Worm (Caenorhabditis elegans) whole organism, young adult: ENCODE data around the gene epg-7.

ENCODE experiments used
- F22D6.2 ChIP-seq: sonication (generic microtip); optimal IDR thresholded peaks from 2 replicates; lab custom pipeline; 2016; ENCODE audit warnings: mild to moderate bottlenecking, missing genetic modification characterization, missing compliant biosample characterization
- F49E8.2 ChIP-seq: sonication (generic microtip); optimal IDR thresholded peaks from 3 replicates; lab custom pipeline; 2017; ENCODE audit warnings: missing genetic modification characterization, mild to moderate bottlenecking, missing compliant biosample characterization, antibody characterized with exemption, moderate library complexity; ENCODE audit not compliant: insufficient read depth
- F52B5.7 ChIP-seq: sonication (generic microtip); optimal IDR thresholded peaks from 2 replicates; lab custom pipeline; 2016; ENCODE audit warnings: mild to moderate bottlenecking, missing genetic modification characterization, missing compliant biosample characterization
- F55B11.4 ChIP-seq: sonication (generic microtip); optimal IDR thresholded peaks from 2 replicates; lab custom pipeline; 2016; ENCODE audit warnings: missing compliant biosample characterization, missing genetic modification characterization, borderline replicate concordance; ENCODE audit not compliant: insufficient read depth
- K11D2.4 ChIP-seq: fragments of 200-800 bp; sonication (Bioruptor generic); IDR thresholded peaks from 2 replicates; pipeline ENCODE4 v1.3.6; 2022; ENCODE audit warnings: missing genetic modification reagents, missing genetic modification characterization, missing compliant biosample characterization
- K12H6.12 ChIP-seq: fragments of 200-800 bp; sonication (Bioruptor generic); optimal IDR thresholded peaks from 2 replicates; lab custom pipeline; 2018; ENCODE audit warnings: mild to moderate bottlenecking, missing genetic modification characterization, missing compliant biosample characterization
- Y67H2A.10 ChIP-seq: fragments of 200-800 bp; sonication (Bioruptor generic); conservative IDR thresholded peaks from 2 replicates; pipeline ENCODE4 v1.3.6; 2022; ENCODE audit warnings: missing genetic modification reagents, missing genetic modification characterization, missing compliant biosample characterization
- Y79H2A.3 ChIP-seq: fragments of 200-800 bp; sonication (Bioruptor generic); conservative IDR thresholded peaks from 2 replicates; pipeline ENCODE4 v1.3.6; 2022; ENCODE audit warnings: missing genetic modification reagents, missing genetic modification characterization, missing compliant biosample characterization
- ZK185.1 ChIP-seq: sonication (generic microtip); optimal IDR thresholded peaks from 2 replicates; lab custom pipeline; 2016; ENCODE audit warnings: mild to moderate bottlenecking, missing genetic modification characterization, missing compliant biosample characterization; ENCODE audit not compliant: poor library complexity, severe bottlenecking
- ama-1 ChIP-seq, 3 experiments: fragments of 150-350 bp in 1 of 3; sonication (generic microtip) in 2 of 3; optimal IDR thresholded peaks; 2 replicates each; lab custom pipeline; 2014 to 2018; ENCODE audit warnings: missing biosample characterization in 2 of 3, missing genetic modification characterization in 2 of 3, missing genetic modification reagents in 2 of 3
- atf-7 ChIP-seq: sonication (generic microtip); optimal IDR thresholded peaks from 2 replicates; lab custom pipeline; 2017; ENCODE audit warnings: mild to moderate bottlenecking, missing genetic modification characterization, missing compliant biosample characterization
- cebp-1 ChIP-seq, 2 experiments: fragments of 200-800 bp in 1 of 2; sonication (Bioruptor generic) in 1 of 2; sonication (generic microtip) in 1 of 2; IDR thresholded peaks in 1 of 2; optimal IDR thresholded peaks in 1 of 2; 2 replicates each; pipeline versions ENCODE4 v1.3.6 to Lab custom; 2017 to 2022; ENCODE audit warnings: missing compliant biosample characterization in 2 of 2, missing genetic modification characterization in 2 of 2, mild to moderate bottlenecking in 1 of 2, missing genetic modification reagents in 1 of 2, moderate library complexity in 1 of 2
- cebp-2 ChIP-seq: fragments of 200-800 bp; sonication (Bioruptor generic); IDR thresholded peaks from 2 replicates; pipeline ENCODE4 v1.3.6; 2022; ENCODE audit warnings: missing genetic modification characterization, missing compliant biosample characterization
- ceh-27 ChIP-seq: fragments of 200-800 bp; sonication (Bioruptor generic); optimal IDR thresholded peaks from 2 replicates; lab custom pipeline; 2018; ENCODE audit warnings: mild to moderate bottlenecking, missing genetic modification characterization, moderate library complexity, missing compliant biosample characterization
- ceh-79 ChIP-seq: sonication (generic microtip); optimal IDR thresholded peaks from 2 replicates; lab custom pipeline; 2017; ENCODE audit warnings: mild to moderate bottlenecking, missing genetic modification characterization, missing compliant biosample characterization
- chd-7 ChIP-seq: sonication (generic microtip); optimal IDR thresholded peaks from 2 replicates; lab custom pipeline; 2016; ENCODE audit warnings: mild to moderate bottlenecking, missing genetic modification characterization, moderate library complexity, missing compliant biosample characterization
- dox-1 ChIP-seq: fragments of 200-800 bp; sonication (Bioruptor generic); IDR thresholded peaks from 2 replicates; pipeline ENCODE4 v1.3.6; 2022; ENCODE audit warnings: missing genetic modification reagents, missing genetic modification characterization, missing compliant biosample characterization
- egl-18 ChIP-seq: fragments of 200-800 bp; sonication (Bioruptor generic); IDR thresholded peaks from 2 replicates; pipeline ENCODE4 v1.3.6; 2022; ENCODE audit warnings: missing genetic modification reagents, missing genetic modification characterization, missing compliant biosample characterization
- gei-17 ChIP-seq: fragments of 200-800 bp; sonication (Bioruptor generic); optimal IDR thresholded peaks from 2 replicates; lab custom pipeline; 2018; ENCODE audit warnings: mild to moderate bottlenecking, missing genetic modification characterization, missing compliant biosample characterization
- hmg-1.2 ChIP-seq: fragments of 200-800 bp; sonication (Bioruptor generic); IDR thresholded peaks from 2 replicates; pipeline ENCODE4 v1.3.6; 2022; ENCODE audit warnings: missing genetic modification reagents, missing genetic modification characterization, missing compliant biosample characterization
- let-526 ChIP-seq: fragments of 200-800 bp; sonication (Bioruptor generic); IDR thresholded peaks from 2 replicates; pipeline ENCODE4 v1.3.6; 2022; ENCODE audit warnings: missing genetic modification reagents, missing genetic modification characterization, missing compliant biosample characterization
- let-607 ChIP-seq, 2 experiments: fragments of 200-800 bp in 1 of 2; sonication (Bioruptor generic) in 1 of 2; sonication (generic microtip) in 1 of 2; optimal IDR thresholded peaks; 2 replicates each; lab custom pipeline; 2016 to 2018; ENCODE audit warnings: mild to moderate bottlenecking in 2 of 2, missing compliant biosample characterization in 2 of 2, missing genetic modification characterization in 2 of 2, moderate library complexity in 2 of 2, missing genotype in 1 of 2
- lin-26 ChIP-seq: fragments of 200-800 bp; sonication (Bioruptor generic); IDR thresholded peaks from 2 replicates; pipeline ENCODE4 v1.3.6; 2022; ENCODE audit warnings: missing genetic modification reagents, missing genetic modification characterization, missing compliant biosample characterization
- lin-35 ChIP-seq, 3 experiments: fragments of 150-350 bp in 2 of 3; sonication (generic microtip) in 1 of 3; optimal IDR thresholded peaks; 2 replicates each; lab custom pipeline; 2014 to 2018; ENCODE audit warnings: missing biosample characterization in 3 of 3, missing genetic modification characterization in 3 of 3, missing genetic modification reagents in 3 of 3
- lin-40 ChIP-seq: sonication (generic microtip); optimal IDR thresholded peaks from 2 replicates; lab custom pipeline; 2016; ENCODE audit warnings: missing genetic modification characterization, mild to moderate bottlenecking, missing compliant biosample characterization, missing genotype, missing genetic modification reagents
- lir-1 ChIP-seq: fragments of 200-800 bp; sonication (Bioruptor generic); conservative IDR thresholded peaks from 2 replicates; pipeline ENCODE4 v1.3.6; 2022; ENCODE audit warnings: missing genetic modification reagents, missing genetic modification characterization, missing compliant biosample characterization
- mcd-1 ChIP-seq: fragments of 200-800 bp; sonication (Bioruptor generic); IDR thresholded peaks from 2 replicates; pipeline ENCODE4 v1.3.6; 2022; ENCODE audit warnings: missing genetic modification reagents, missing genetic modification characterization, missing compliant biosample characterization
- mes-4 ChIP-seq: sonication (generic microtip); optimal IDR thresholded peaks from 2 replicates; lab custom pipeline; 2016; ENCODE audit warnings: missing genotype, missing genetic modification characterization, missing compliant biosample characterization
- nhr-120 ChIP-seq: fragments of 200-800 bp; sonication (Bioruptor generic); IDR thresholded peaks from 2 replicates; pipeline ENCODE4 v1.3.6; 2022; ENCODE audit warnings: missing genetic modification characterization, missing compliant biosample characterization
- nhr-80 ChIP-seq: sonication (generic microtip); optimal IDR thresholded peaks from 2 replicates; lab custom pipeline; 2016; ENCODE audit warnings: missing genetic modification characterization, missing compliant biosample characterization
- nhr-90 ChIP-seq: sonication (generic microtip); optimal IDR thresholded peaks from 2 replicates; lab custom pipeline; 2016; ENCODE audit warnings: missing genotype, mild to moderate bottlenecking, missing genetic modification characterization, missing compliant biosample characterization
- rcor-1 ChIP-seq: fragments of 200-800 bp; sonication (Bioruptor generic); IDR thresholded peaks from 2 replicates; pipeline ENCODE4 v1.3.6; 2022; ENCODE audit warnings: missing genetic modification reagents, missing genetic modification characterization, missing compliant biosample characterization
- rec-8 ChIP-seq, 2 experiments: sonication (generic microtip); optimal IDR thresholded peaks; 2 replicates each; lab custom pipeline; 2016; ENCODE audit warnings: mild to moderate bottlenecking in 2 of 2, missing genetic modification characterization in 2 of 2, missing genetic modification reagents in 2 of 2, missing genotype in 2 of 2, missing biosample characterization in 1 of 2, missing compliant biosample characterization in 1 of 2, moderate library complexity in 1 of 2
- rpc-1 ChIP-seq, 2 experiments: fragments of 150-350 bp in 1 of 2; sonication (generic microtip) in 1 of 2; optimal IDR thresholded peaks; 2 replicates each; lab custom pipeline; 2014 to 2018; ENCODE audit warnings: missing biosample characterization in 1 of 2, missing genetic modification characterization in 1 of 2, missing genetic modification reagents in 1 of 2, missing genotype in 1 of 2
- snpc-4 ChIP-seq, 5 experiments: fragments of 150-350 bp in 1 of 5; sonication (generic microtip) in 4 of 5; optimal IDR thresholded peaks; 2 replicates each; lab custom pipeline; 2014 to 2018; ENCODE audit warnings: missing genetic modification characterization in 5 of 5, missing biosample characterization in 3 of 5, antibody characterized with exemption in 2 of 5, mild to moderate bottlenecking in 2 of 5, missing compliant biosample characterization in 2 of 5, missing genotype in 2 of 5, moderate library complexity in 2 of 5, missing genetic modification reagents in 1 of 5
- somi-1 ChIP-seq: fragments of 200-800 bp; sonication (Bioruptor generic); optimal IDR thresholded peaks from 2 replicates; lab custom pipeline; 2018; ENCODE audit warnings: mild to moderate bottlenecking, missing genetic modification characterization, missing compliant biosample characterization
- xnd-1 ChIP-seq: sonication (generic microtip); optimal IDR thresholded peaks from 2 replicates; lab custom pipeline; 2016; ENCODE audit warnings: missing genotype, missing genetic modification reagents, missing genetic modification characterization, missing compliant biosample characterization
- zfh-2 ChIP-seq: fragments of 200-800 bp; sonication (Bioruptor generic); conservative IDR thresholded peaks from 2 replicates; pipeline ENCODE4 v1.3.6; 2022; ENCODE audit warnings: missing genetic modification reagents, missing genetic modification characterization, missing compliant biosample characterization
- ztf-3 ChIP-seq: fragments of 200-800 bp; sonication (Bioruptor generic); optimal IDR thresholded peaks from 2 replicates; lab custom pipeline; 2018; ENCODE audit warnings: mild to moderate bottlenecking, missing genetic modification characterization, missing compliant biosample characterization

Gene epg-7

ce11 chrX:7303115-7303514, 31.4 kb upstream of the epg-7 start:
- no peak for TF ChIP-seq F55B11.4 (tag; lab: Kevin White, UChicago)
- peak; percentile 59 for TF ChIP-seq nhr-80 (tag; lab: Kevin White, UChicago)
- TF ChIP-seq F52B5.7 (tag; lab: Kevin White, UChicago), result no peak

DNA sequence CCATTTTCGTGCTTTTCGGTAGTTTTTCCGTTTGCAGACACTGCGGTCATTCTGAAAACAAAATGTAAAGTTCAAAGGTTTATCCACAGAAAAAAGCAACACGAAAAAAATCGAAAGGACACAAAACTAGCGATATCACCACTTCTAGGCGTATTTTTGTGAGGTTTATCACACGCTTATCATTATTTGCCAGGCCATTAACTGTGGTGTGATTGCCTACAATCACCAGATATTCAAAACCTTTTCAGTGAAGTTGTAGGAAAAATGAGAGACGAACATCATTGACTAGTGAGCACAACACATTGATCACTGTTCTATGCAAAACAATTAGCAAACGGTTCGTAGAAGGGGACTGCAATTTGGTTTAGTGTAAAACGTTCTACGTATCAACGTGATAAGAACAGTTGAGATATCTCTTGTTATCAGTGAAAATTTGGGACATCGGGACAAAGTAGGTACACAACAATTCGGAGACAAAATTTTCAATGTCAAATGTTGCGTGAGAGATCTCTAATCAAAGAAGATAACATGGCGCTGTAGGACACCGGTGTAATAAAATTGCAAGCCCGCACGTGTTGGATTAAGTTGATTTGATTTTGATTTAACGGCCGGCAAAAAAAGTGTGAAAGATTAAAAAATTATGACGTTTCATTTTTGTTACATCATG, 28.9 kb upstream of the epg-7 start, which contains the start of gene sur-5:
Gene sur-5 (minus strand): TSS at position 51 of the 667 bp plus-strand sequence.
- TF ChIP-seq snpc-4 (GFP tag; optimal IDR thresholded peaks at IDR 0.05; lab: Kevin White, UChicago), result no peak
- TF ChIP-seq snpc-4 (tag; optimal IDR thresholded peaks at IDR 0.05; lab: Kevin White, UChicago), result no peak
- TF ChIP-seq xnd-1, result no peak
- TF ChIP-seq F22D6.2 (tag; lab: Kevin White, UChicago), result no peak
- TF ChIP-seq let-607 (tag; optimal IDR thresholded peaks at IDR 0.05; lab: Kevin White, UChicago), result no peak
- TF ChIP-seq nhr-90 (tag; lab: Kevin White, UChicago), result peak; percentile 4
- TF ChIP-seq nhr-80 (tag; lab: Kevin White, UChicago), result peak; percentile 84
- TF ChIP-seq ceh-79 (tag; lab: Kevin White, UChicago), result no peak
- TF ChIP-seq lin-40 (tag; lab: Kevin White, UChicago), result peak; percentile 19
- TF ChIP-seq atf-7 (tag; lab: Kevin White, UChicago), result peak; percentile 13
- TF ChIP-seq let-526, result no peak

- TF ChIP-seq gei-17 (GFP tag; lab: Kevin White, UChicago) (peak; percentile 11), rcor-1 (GFP tag; lab: Robert Waterston, UW) (0 out of 2 replicates have a peak, but pooled peaks have one; percentile 40), lin-35 (GFP tag; optimal IDR thresholded peaks at IDR 0.05; lab: Kevin White, UChicago) (peak in 1 of 3 experiments; percentile 47), lin-26 (GFP tag; lab: Robert Waterston, UW) (peak; percentile 68; the same call in 1 of the 2 replicates), ztf-3 (GFP tag; lab: Kevin White, UChicago) (no peak), mcd-1 (GFP tag; lab: Robert Waterston, UW) (peak; percentile 33; the same call in 1 of the 2 replicates), Y79H2A.3 (GFP tag; lab: Robert Waterston, UW) (no peak), ZK185.1 (peak; percentile 37), cebp-2 (GFP tag; lab: Robert Waterston, UW) (no peak), F49E8.2 (tag; lab: Kevin White, UChicago) (no peak), K12H6.12 (peak; percentile 58), mes-4 (tag; lab: Kevin White, UChicago) (no peak), ama-1 (optimal IDR thresholded peaks at IDR 0.05; lab: Kevin White, UChicago) (no peak), ama-1 (GFP tag; optimal IDR thresholded peaks at IDR 0.05; lab: Kevin White, UChicago) (no peak), hmg-1.2 (GFP tag; lab: Robert Waterston, UW) (peak; percentile 57; the same call in 1 of the 2 replicates), somi-1 (peak; percentile 5), zfh-2 (peak; percentile 86), ceh-27 (GFP tag; lab: Kevin White, UChicago) (peak; percentile 25), rec-8 (tag; optimal IDR thresholded peaks at IDR 0.05; lab: Kevin White, UChicago) (no peak), dox-1 (GFP tag; lab: Robert Waterston, UW) (peak; percentile 48; the same call in 1 of the 2 replicates), cebp-1 (GFP tag; IDR thresholded peaks at IDR 0.05; lab: Robert Waterston, UW) (no peak), cebp-1 (tag; optimal IDR thresholded peaks at IDR 0.05; lab: Kevin White, UChicago) (peak; percentile 47), xnd-1 (no peak), K11D2.4 (GFP tag; lab: Robert Waterston, UW) (peak; percentile 58; the same call in 1 of the 2 replicates), lin-40 (tag; lab: Kevin White, UChicago) (peak; percentile 65), snpc-4 (GFP tag; optimal IDR thresholded peaks at IDR 0.05; lab: Kevin White, UChicago) (no peak), snpc-4 (tag; optimal IDR thresholded peaks at IDR 0.05; lab: Kevin White, UChicago) (peak in 3 of 4 experiments; percentile 3 to 7 (median 5)), nhr-120 (GFP tag; lab: Robert Waterston, UW) (no peak), Y67H2A.10 (GFP tag; lab: Robert Waterston, UW) (0 out of 2 replicates have a peak, but pooled peaks have one; percentile 31), lir-1 (GFP tag; lab: Robert Waterston, UW) (0 out of 2 replicates have a peak, but pooled peaks have one; percentile 16), rpc-1 (optimal IDR thresholded peaks at IDR 0.05; lab: Kevin White, UChicago) (no peak), rpc-1 (tag; optimal IDR thresholded peaks at IDR 0.05; lab: Kevin White, UChicago) (no peak), egl-18 (no peak), chd-7 (tag; lab: Kevin White, UChicago) (peak; percentile 34)
Measured at ce11 chrX:7306434-7306833, 28.1 kb upstream of the epg-7 start.
